Fruit fly (Drosophila melanogaster) whole organism, wandering third instar larva: ENCODE measurements around the gene eIF4E5.

Experiments used
- Dfd ChIP-seq: fragments of >200 bp; optimal IDR thresholded peaks from 2 replicates; lab custom pipeline; 2017; ENCODE audit warnings: missing biosample characterization, missing genetic modification characterization
- GATAd ChIP-seq: sonication (Bioruptor generic); optimal IDR thresholded peaks from 2 replicates; lab custom pipeline; 2016; ENCODE audit warnings: missing biosample characterization, missing genetic modification characterization
- N ChIP-seq: fragments of >200 bp; optimal IDR thresholded peaks from 2 replicates; lab custom pipeline; 2018; ENCODE audit warnings: missing biosample characterization, missing external identifiers, missing genetic modification characterization
- dl ChIP-seq, 2 experiments: fragments of 175-275, 200-275 bp in 1 of 2; fragments of 200-275 bp in 1 of 2; sonication (Bioruptor generic); optimal IDR thresholded peaks; lab custom pipeline; 2018; ENCODE audit warnings: mild to moderate bottlenecking in 2 of 2, missing biosample characterization in 2 of 2, missing genetic modification characterization in 2 of 2, moderate library complexity in 2 of 2; ENCODE audit not compliant: partially characterized antibody in 2 of 2, insufficient read depth in 1 of 2
- dsf ChIP-seq: sonication (Bioruptor generic); optimal IDR thresholded peaks from 2 replicates; lab custom pipeline; 2016; ENCODE audit warnings: missing biosample characterization, missing genetic modification characterization, borderline replicate concordance
- foxo ChIP-seq, 2 experiments: fragments of 200-800 bp; sonication (Bioruptor generic); optimal IDR thresholded peaks; 2 replicates in 1 of 2; 3 replicates in 1 of 2; lab custom pipeline; 2016 to 2017; ENCODE audit warnings: missing biosample characterization in 2 of 2, missing genetic modification characterization in 2 of 2
- h ChIP-seq: fragments of 200-800 bp; sonication (Bioruptor generic); optimal IDR thresholded peaks from 3 replicates; lab custom pipeline; 2016; ENCODE audit warnings: missing biosample characterization, mild to moderate bottlenecking, missing genetic modification characterization
- lola ChIP-seq: fragments of >200 bp; optimal IDR thresholded peaks from 2 replicates; lab custom pipeline; 2017; ENCODE audit warnings: missing biosample characterization, missing genetic modification characterization
- pan ChIP-seq: fragments of >200 bp; optimal IDR thresholded peaks from 2 replicates; lab custom pipeline; 2017
- psq ChIP-seq: fragments of 200-800 bp; sonication (Bioruptor generic); optimal IDR thresholded peaks from 3 replicates; lab custom pipeline; 2017; ENCODE audit warnings: missing biosample characterization, mild to moderate bottlenecking, missing genetic modification characterization, moderate library complexity
- sage ChIP-seq: fragments of 200-800 bp; sonication (Bioruptor generic); optimal IDR thresholded peaks from 2 replicates; lab custom pipeline; 2016; ENCODE audit warnings: missing biosample characterization, mild to moderate bottlenecking, missing genetic modification characterization
- sv ChIP-seq: fragments of 200-800 bp; sonication (Bioruptor generic); optimal IDR thresholded peaks from 3 replicates; lab custom pipeline; 2016; ENCODE audit warnings: missing biosample characterization, missing genetic modification characterization
- woc ChIP-seq: sonication (Bioruptor generic); optimal IDR thresholded peaks from 2 replicates; lab custom pipeline; 2016; ENCODE audit warnings: missing biosample characterization, mild to moderate bottlenecking, missing genetic modification characterization

DNA sequence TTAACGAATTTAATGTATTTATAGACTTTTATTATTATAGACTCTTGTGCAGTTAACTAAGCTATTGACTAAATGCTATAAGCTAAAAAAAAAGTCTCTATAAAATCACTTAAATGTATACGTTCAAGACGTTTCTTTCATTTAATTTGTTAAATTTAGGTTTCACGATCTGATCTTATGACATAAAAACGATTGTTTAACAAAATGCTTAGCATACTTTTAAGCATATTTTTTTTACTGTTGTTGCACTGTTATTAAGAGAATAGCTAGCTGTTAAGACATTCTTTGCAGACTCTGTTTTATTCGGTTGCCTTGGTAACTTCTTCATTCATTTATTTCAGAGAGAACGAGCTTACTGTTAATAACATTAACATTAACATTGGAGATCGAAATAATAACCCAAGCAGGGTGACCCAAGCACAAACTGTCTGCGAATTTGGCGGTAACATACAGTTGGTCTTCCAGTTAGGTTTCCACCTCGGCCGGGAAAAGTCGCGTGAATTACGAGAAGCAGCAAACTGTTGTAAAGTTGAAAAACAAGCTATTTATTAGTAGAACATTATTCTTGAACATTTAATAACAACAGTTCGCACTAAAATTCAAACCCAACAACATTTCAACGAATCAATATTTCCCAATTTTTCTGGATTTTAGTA lies 26.0 kb upstream of the eIF4E5 start, which contains the start of gene CG32365:
- TF ChIP-seq psq (GFP tag; lab: Kevin White, UChicago) (no peak), h (GFP tag; lab: Kevin White, UChicago) (no peak), pan (lab: Kevin White, UChicago) (no peak), sage (GFP tag; lab: Kevin White, UChicago) (peak; percentile 65), sv (GFP tag; lab: Kevin White, UChicago) (no peak), lola (GFP tag; lab: Kevin White, UChicago) (no peak), GATAd (GFP tag; lab: Kevin White, UChicago) (no peak), dsf (GFP tag; lab: Kevin White, UChicago) (no peak), woc (no peak), N (no peak), Dfd (no peak), foxo (GFP tag; optimal IDR thresholded peaks at IDR 0.05; lab: Kevin White, UChicago) (no peak), dl (GFP tag; optimal IDR thresholded peaks at IDR 0.05; lab: Kevin White, UChicago; ENCODE audit: insufficient read depth in 1 of 2, partially characterized antibody in 2 of 2) (no peak)
